Worm (Caenorhabditis elegans): ENCODE results near the gene F38H12.5.

- TF ChIP-seq efl-1 (GFP tag; optimal IDR thresholded peaks at IDR 0.05) (no peak), Y79H2A.3 (GFP tag; conservative IDR thresholded peaks at IDR 0.05) (no peak), Y56A3A.18 (GFP tag; IDR thresholded peaks at IDR 0.05) (no peak), hlh-12 (tag; optimal IDR thresholded peaks at IDR 0.05) (no peak), mes-4 (tag; optimal IDR thresholded peaks at IDR 0.05) (no peak), nhr-90 (tag; optimal IDR thresholded peaks at IDR 0.05) (no peak), tbx-9 (tag; optimal IDR thresholded peaks at IDR 0.05; ENCODE audit: borderline replicate concordance) (no peak), ceh-100 (GFP tag; IDR thresholded peaks at IDR 0.05) (no peak), hmg-20 (GFP tag; IDR thresholded peaks at IDR 0.05) (no peak), madf-8 (GFP tag; conservative IDR thresholded peaks at IDR 0.05) (no peak), hsf-1 (GFP tag; IDR thresholded peaks at IDR 0.05) (no peak), ZK185.1 (tag; optimal IDR thresholded peaks at IDR 0.05; ENCODE audit: poor library complexity, severe bottlenecking) (no peak), ama-1 (optimal IDR thresholded peaks at IDR 0.05) (no peak), ama-1 (GFP tag; optimal IDR thresholded peaks at IDR 0.05) (no peak)
Observed at ce11 chrV:4081283-4081682, 1.6 kb downstream of the F38H12.5 start, which contains the start of gene srh-211.
